Fruit fly (Drosophila melanogaster): Measurements from ENCODE around the gene CG31883.

CG31883 gene

DNA sequence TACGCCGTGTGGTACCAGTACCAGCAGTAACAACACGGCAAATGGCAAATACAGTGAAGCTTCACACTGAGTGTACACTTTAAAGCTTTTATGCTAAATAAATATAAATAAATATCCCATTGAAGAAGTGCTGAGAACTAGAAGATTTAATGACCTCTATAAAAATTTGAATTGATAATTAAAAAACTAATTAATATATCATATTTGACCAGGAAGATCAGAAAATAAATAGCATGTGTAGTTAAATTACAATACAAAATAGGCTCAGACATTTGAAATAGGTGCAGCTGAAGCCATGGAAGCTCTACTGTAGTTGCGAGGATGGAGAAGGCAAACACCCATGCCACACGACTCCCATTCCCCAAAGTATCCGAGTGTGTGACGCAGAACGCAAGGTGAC, 36.2 kb downstream of the CG31883 start:
- TF ChIP-seq CG8478 (optimal IDR thresholded peaks at IDR 0.05) = no peak
- TF ChIP-seq usp (GFP tag; optimal IDR thresholded peaks at IDR 0.05) = no peak
- TF ChIP-seq Dll (optimal IDR thresholded peaks at IDR 0.05) = no peak
- no peak for TF ChIP-seq psq (optimal IDR thresholded peaks at IDR 0.05)
- TF ChIP-seq EcR (GFP tag; optimal IDR thresholded peaks at IDR 0.05) = no peak
- TF ChIP-seq pan (optimal IDR thresholded peaks at IDR 0.05) = no peak

DNA sequence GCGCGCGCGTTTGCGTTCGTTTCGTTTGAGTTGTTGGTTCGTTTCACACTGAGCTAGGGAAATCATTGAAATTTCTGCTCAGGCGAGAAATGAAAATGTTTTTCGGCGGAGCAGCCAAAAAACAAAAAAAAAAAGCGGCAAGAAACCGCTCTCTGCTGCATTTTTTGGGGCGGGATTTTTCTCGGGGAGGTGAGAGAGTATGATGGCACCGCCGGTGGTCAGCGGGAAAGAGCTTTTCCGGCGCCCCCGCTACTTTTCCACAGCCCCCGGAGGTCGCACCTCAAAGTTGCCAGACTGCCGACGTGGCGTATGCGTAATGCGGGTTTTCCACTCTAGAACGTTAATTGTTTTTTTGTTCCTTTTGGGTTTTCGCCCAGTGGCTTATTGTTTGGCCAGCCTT, 37.1 kb downstream of the CG31883 start, which contains the start of gene CG46468:
Gene CG46468, minus strand, starts transcription at position 52 of the 400 bp plus-strand sequence.
- no peak for TF ChIP-seq psq (optimal IDR thresholded peaks at IDR 0.05)
- TF ChIP-seq EcR (GFP tag; optimal IDR thresholded peaks at IDR 0.05) = no peak
- TF ChIP-seq Dll (optimal IDR thresholded peaks at IDR 0.05) = no peak
- TF ChIP-seq usp (GFP tag; optimal IDR thresholded peaks at IDR 0.05) = no peak
- no peak for TF ChIP-seq pan (optimal IDR thresholded peaks at IDR 0.05)
- TF ChIP-seq CG8478 (optimal IDR thresholded peaks at IDR 0.05) = no peak

DNA sequence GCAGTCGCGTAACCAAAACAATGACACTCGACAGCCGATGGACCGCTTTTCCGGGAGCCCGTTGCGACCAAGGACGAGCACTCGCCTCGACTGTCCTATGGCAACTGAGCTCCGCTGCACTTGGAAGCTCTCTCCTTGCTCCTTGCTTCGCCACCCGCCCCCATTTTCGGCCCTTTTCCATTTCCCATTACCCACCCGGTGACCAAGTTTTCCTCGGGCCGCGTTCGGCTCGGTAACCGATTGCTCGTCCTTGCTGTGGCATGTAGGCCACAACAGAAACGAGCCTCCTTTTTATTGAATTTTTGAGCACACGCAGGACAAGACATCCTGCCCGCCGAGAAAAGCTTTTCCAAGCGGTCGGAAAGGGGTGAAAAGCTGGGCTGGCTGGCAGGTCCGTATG, 38.3 kb downstream of the CG31883 start, which contains the start of gene jp:
Gene jp, minus strand, starts transcription at position 95 of the 400 bp plus-strand sequence.
- TF ChIP-seq Dll (optimal IDR thresholded peaks at IDR 0.05) = no peak
- no peak for TF ChIP-seq psq (optimal IDR thresholded peaks at IDR 0.05)
- no peak for TF ChIP-seq CG8478 (optimal IDR thresholded peaks at IDR 0.05)
- no peak for TF ChIP-seq pan (optimal IDR thresholded peaks at IDR 0.05)
- no peak for TF ChIP-seq usp (GFP tag; optimal IDR thresholded peaks at IDR 0.05)
- no peak for TF ChIP-seq EcR (GFP tag; optimal IDR thresholded peaks at IDR 0.05)

DNA sequence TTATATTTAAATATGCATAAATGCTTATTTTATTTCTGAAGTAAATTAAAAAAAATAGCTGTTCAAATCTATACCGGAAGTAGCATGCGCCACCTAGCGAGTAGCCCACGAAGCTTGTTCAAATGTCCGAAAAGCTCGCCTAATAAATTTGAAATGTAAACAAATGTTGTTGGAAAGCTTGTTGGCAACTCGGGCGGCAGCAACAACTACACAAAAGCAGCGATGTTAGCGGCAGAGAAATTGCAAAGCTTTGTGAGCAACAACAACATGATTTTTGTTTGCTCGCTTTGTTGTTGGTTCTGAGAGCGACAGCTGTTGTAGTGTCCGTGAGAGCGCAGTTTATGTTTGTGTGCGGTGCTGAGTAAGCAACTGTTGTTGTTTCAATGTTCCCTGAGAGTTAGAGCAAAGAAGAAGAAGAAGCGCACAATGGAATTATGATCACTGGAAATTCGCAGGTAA, 39.1 kb downstream of the CG31883 start:
- TF ChIP-seq pan (optimal IDR thresholded peaks at IDR 0.05) (no peak), EcR (GFP tag; optimal IDR thresholded peaks at IDR 0.05) (no peak), usp (GFP tag; optimal IDR thresholded peaks at IDR 0.05) (no peak), CG8478 (optimal IDR thresholded peaks at IDR 0.05) (no peak), psq (optimal IDR thresholded peaks at IDR 0.05) (no peak), Dll (optimal IDR thresholded peaks at IDR 0.05) (no peak)

DNA sequence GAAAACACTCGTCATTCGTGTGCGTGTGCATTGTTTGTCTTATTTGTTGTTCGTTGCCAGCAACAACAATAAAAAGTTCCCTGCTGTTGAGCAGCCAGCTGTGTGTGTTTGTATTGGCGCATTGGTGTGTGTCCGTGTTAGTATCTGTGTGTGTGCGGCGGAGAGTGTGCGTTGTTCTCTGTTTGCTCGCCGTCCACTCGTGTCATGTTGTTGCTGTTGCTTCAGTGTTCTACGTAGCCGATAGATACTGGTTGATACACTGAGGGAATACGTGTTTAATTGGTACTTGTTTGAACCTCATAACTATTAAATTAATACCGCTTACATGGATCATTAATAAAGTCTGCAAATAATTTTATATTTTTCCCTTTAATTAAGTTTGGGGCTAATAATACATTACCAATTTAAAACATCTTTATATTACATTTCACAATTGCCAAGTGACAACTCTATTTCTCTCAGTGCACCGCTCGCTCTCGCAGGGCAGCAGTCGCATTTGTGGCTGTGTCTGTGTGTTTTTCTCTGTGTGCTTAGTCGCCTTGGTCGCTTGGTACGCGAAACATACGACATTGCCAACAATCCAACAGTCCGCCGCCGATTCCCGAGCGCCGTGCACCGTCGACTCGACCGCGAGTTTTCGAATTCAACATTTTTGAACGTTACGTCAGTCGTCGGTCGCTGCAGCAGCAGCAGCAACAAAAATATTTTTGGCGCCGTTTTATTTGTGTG, 40.2 kb downstream of the CG31883 start, which contains the start of gene brwl:
Gene brwl, plus strand, starts transcription at position 531 of the 729 bp plus-strand sequence.
- no peak for TF ChIP-seq CG8478 (optimal IDR thresholded peaks at IDR 0.05)
- TF ChIP-seq Dll (optimal IDR thresholded peaks at IDR 0.05) = peak; percentile 11
- no peak for TF ChIP-seq EcR (GFP tag; optimal IDR thresholded peaks at IDR 0.05)
- TF ChIP-seq pan (optimal IDR thresholded peaks at IDR 0.05) = no peak
- TF ChIP-seq usp (GFP tag; optimal IDR thresholded peaks at IDR 0.05) = no peak

DNA sequence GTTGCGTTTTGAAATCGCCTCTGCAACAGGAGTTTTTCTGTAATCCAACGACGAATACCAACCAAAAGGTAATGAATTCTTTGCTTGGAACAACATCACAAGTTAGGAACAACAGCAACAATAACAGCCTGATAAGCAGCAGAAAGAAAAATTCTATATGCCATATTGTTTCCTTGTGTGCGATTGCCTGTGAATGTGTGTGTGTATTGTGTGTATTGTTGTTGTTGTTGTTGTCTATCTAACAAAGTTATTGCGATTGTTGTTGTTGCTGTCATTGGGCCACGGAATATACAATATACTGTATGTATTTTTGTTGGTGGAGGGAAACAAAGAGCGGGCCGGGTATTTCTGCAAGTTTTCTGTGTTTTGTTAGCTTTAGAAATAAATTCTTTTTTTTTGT, 40.8 kb downstream of the CG31883 start:
- TF ChIP-seq EcR (GFP tag; optimal IDR thresholded peaks at IDR 0.05) (no peak), Dll (optimal IDR thresholded peaks at IDR 0.05) (no peak), CG8478 (optimal IDR thresholded peaks at IDR 0.05) (no peak)

DNA sequence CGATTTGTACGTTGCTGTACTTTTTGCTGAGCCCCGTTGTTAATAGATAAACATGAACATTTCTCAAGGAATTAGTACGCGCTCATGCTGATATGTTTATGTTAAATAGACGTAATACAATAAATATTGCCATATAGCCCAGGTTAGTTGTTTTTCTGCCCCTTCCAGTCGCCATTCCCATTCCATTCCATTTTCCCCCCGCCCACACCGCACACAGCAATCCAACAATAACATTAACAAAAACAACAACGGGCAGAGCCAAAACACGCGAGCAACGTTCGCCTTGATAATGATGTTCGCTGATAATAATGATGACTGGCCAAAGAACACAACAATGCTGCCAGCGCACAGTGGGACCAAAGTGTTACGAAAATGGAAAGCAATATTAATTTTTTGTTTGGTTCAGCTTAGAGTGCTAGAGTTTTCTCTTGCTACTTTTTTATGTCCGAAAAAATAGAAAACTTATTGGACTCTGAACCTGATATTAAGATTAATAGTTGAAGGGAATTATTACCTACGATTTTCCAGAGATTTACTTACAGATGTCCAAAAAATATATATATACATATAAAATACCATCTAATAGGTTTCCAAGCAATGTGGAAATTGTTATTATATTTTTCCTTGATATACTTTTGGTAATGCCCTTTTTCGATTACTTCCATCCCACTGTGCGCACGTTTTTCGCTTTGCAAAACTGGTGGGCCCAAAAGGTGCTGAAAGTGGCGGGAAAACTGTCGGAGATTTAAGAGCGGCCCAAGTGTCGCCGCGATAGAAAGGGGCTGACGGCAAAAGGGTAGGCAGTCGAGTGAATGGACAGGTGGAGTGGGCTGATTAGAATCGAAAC, 41.5 kb downstream of the CG31883 start:
- no peak for TF ChIP-seq EcR (GFP tag; optimal IDR thresholded peaks at IDR 0.05)
- TF ChIP-seq CG8478 (optimal IDR thresholded peaks at IDR 0.05) = no peak
- TF ChIP-seq usp (GFP tag; optimal IDR thresholded peaks at IDR 0.05) = no peak
- TF ChIP-seq Dll (optimal IDR thresholded peaks at IDR 0.05) = no peak
- no peak for TF ChIP-seq psq (optimal IDR thresholded peaks at IDR 0.05)
- TF ChIP-seq pan (optimal IDR thresholded peaks at IDR 0.05) = no peak

DNA sequence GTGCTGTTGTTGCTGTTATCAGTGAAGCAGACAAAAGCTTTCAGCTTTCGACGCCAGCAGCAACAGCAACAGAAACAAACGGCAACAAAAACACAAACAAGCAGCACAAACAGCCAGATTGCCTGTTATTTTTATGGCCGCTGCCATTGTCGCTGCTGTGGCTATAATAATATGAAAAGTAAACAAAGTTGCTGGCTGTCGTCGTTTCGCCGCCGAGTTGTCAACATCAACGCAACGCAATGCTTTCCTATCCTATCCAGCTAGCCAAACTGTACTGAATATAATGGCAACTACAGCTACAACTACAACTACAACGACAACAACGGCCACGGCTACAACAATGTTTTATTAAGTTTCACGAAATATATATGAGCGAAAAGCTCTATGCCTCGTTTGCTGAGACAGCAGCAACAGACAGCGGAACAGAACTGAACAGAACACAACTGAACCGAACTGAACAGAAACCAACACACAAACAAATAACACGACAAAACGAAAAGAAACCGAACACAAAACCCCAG, 42.4 kb downstream of the CG31883 start:
- TF ChIP-seq psq (optimal IDR thresholded peaks at IDR 0.05) (no peak), Dll (optimal IDR thresholded peaks at IDR 0.05) (no peak), EcR (GFP tag; optimal IDR thresholded peaks at IDR 0.05) (no peak), CG8478 (optimal IDR thresholded peaks at IDR 0.05) (no peak), usp (GFP tag; optimal IDR thresholded peaks at IDR 0.05) (no peak), pan (optimal IDR thresholded peaks at IDR 0.05) (no peak)

DNA sequence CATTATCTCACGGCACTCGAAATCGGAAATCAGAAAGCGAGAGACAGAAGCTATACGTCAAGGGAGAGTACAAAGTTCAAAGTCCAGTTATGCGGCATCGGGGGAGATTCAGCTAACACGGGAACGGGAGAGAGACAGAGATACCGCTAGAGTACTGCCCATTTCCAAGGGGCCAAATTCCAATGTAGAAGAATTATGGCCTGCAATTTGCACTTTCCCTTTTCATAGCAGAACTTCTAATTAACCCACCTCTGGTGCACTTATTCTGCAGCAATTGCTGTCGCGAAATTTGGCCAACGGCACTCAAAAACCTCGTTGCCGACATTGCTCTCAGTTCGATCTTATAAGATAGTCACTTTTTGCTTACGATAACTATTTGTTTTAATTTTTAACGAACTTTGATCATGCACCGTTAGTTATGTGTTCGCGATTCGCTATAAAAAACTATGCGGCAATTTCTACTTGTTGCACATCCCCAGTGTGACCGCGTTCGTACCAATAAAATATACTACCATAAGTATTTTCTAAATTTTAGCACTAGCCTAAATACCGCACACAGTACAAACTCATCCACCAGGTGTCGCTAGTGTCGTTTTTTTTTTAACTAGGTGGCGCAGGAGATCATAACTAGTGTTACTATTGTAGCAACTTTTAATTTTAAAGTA, 48.1 kb downstream of the CG31883 start, which contains the start of gene Mtpalpha:
Gene Mtpalpha, minus strand, starts transcription at position 501 of the 665 bp plus-strand sequence.
- no peak for TF ChIP-seq Dll (optimal IDR thresholded peaks at IDR 0.05)
- TF ChIP-seq CG8478 (optimal IDR thresholded peaks at IDR 0.05) = no peak
- TF ChIP-seq usp (GFP tag; optimal IDR thresholded peaks at IDR 0.05) = no peak
- TF ChIP-seq EcR (GFP tag; optimal IDR thresholded peaks at IDR 0.05) = no peak
- no peak for TF ChIP-seq psq (optimal IDR thresholded peaks at IDR 0.05)
- no peak for TF ChIP-seq pan (optimal IDR thresholded peaks at IDR 0.05)
